Fruit fly (Drosophila melanogaster) whole organism, prepupa: ENCODE measurements around the gene CG9130.

Experiments used
- CG11294 ChIP-seq: fragments of 200-800 bp; sonication (Bioruptor generic); IDR thresholded peaks from 2 replicates; pipeline ENCODE4 v1.3.6; 2022; ENCODE audit warnings: missing biosample characterization, missing genetic modification characterization
- CG3032 ChIP-seq: fragments of 200-800 bp; optimal IDR thresholded peaks from 2 replicates; lab custom pipeline; 2019; ENCODE audit warnings: missing biosample characterization, mild to moderate bottlenecking, missing genetic modification characterization, moderate library complexity
- CG32006 ChIP-seq: fragments of 200-800 bp; sonication (Bioruptor generic); optimal IDR thresholded peaks from 3 replicates; lab custom pipeline; 2017; ENCODE audit warnings: missing biosample characterization, mild to moderate bottlenecking, missing genetic modification characterization
- CG6792 ChIP-seq: fragments of 200-800 bp; sonication (Bioruptor generic); optimal IDR thresholded peaks from 3 replicates; lab custom pipeline; 2016; ENCODE audit warnings: missing biosample characterization, missing genetic modification characterization
- CG6854 ChIP-seq: fragments of 200-800 bp; sonication (Bioruptor generic); optimal IDR thresholded peaks from 2 replicates; lab custom pipeline; 2017; ENCODE audit warnings: missing biosample characterization, mild to moderate bottlenecking, missing genetic modification characterization
- Eip75B ChIP-seq: fragments of 200-800 bp; sonication (Bioruptor generic); optimal IDR thresholded peaks from 3 replicates; lab custom pipeline; 2016; ENCODE audit warnings: missing biosample characterization, missing genetic modification characterization
- Hr38 ChIP-seq: sonication (Bioruptor generic); optimal IDR thresholded peaks from 2 replicates; lab custom pipeline; 2016; ENCODE audit warnings: missing biosample characterization, missing genetic modification characterization
- Hr39 ChIP-seq: fragments of 200-800 bp; sonication (Bioruptor generic); optimal IDR thresholded peaks from 2 replicates; lab custom pipeline; 2016; ENCODE audit warnings: missing biosample characterization, missing genetic modification characterization
- Hr4 ChIP-seq: fragments of 200-800 bp; sonication (Bioruptor generic); optimal IDR thresholded peaks from 3 replicates; lab custom pipeline; 2016; ENCODE audit warnings: missing biosample characterization, missing genetic modification characterization
- Lpt ChIP-seq: fragments of 200-800 bp; sonication (Bioruptor generic); optimal IDR thresholded peaks from 3 replicates; lab custom pipeline; 2016; ENCODE audit warnings: missing biosample characterization, missing genetic modification characterization
- dsx ChIP-seq: fragments of 200-800 bp; optimal IDR thresholded peaks from 3 replicates; lab custom pipeline; 2019; ENCODE audit warnings: missing biosample characterization, mild to moderate bottlenecking, missing genetic modification characterization, moderate library complexity; ENCODE audit not compliant: poor library complexity, severe bottlenecking
- fd59A ChIP-seq: fragments of 200-800 bp; sonication (Bioruptor generic); optimal IDR thresholded peaks from 2 replicates; lab custom pipeline; 2017; ENCODE audit warnings: missing biosample characterization, mild to moderate bottlenecking, missing genetic modification characterization, missing genetic modification reagents
- net ChIP-seq: fragments of 200-800 bp; sonication (Bioruptor generic); optimal IDR thresholded peaks from 3 replicates; lab custom pipeline; 2016; ENCODE audit warnings: missing biosample characterization, missing genetic modification characterization
- ss ChIP-seq, 2 experiments: fragments of 200-800 bp; sonication (Bioruptor generic); optimal IDR thresholded peaks; 2 replicates in 1 of 2; 3 replicates in 1 of 2; lab custom pipeline; 2017 to 2018; ENCODE audit warnings: mild to moderate bottlenecking in 2 of 2, missing biosample characterization in 2 of 2, missing genetic modification characterization in 2 of 2, moderate library complexity in 1 of 2

DNA sequence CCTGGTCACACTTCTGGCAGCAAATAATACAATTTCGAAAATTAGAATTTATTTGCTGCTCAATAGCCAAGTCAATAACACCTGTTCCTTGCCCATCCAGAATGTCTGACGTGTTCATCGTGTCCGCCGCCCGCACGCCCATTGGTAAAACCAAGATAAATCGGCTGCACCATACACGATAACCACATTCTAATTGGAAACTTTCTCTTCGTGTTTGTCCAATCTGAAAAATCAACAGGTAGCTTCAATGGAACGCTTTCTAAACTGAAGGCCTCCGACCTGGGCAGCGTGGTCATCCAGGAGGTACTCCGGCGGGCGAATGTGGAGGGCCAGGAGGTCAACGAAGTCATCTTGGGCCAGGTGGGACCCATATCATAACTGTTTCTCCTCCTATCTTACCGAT lies 51.1 kb downstream of the CG9130 start:
- TF ChIP-seq Hr4: no peak
- TF ChIP-seq fd59A (GFP tag; lab: Kevin White, UChicago): no peak
- no peak for TF ChIP-seq CG11294 (GFP tag; lab: Robert Waterston, UW)
- no peak for TF ChIP-seq CG6792 (GFP tag; lab: Kevin White, UChicago)
- no peak for TF ChIP-seq Eip75B
- TF ChIP-seq Hr39 (GFP tag; lab: Kevin White, UChicago): no peak
- no peak for TF ChIP-seq CG3032 (tag; lab: Kevin White, UChicago)
- TF ChIP-seq dsx (GFP tag; lab: Kevin White, UChicago): no peak
- TF ChIP-seq CG32006 (GFP tag; lab: Kevin White, UChicago): no peak
- no peak for TF ChIP-seq Lpt (GFP tag; lab: Kevin White, UChicago)
- no peak for TF ChIP-seq CG6854 (GFP tag; lab: Kevin White, UChicago)
- no peak for TF ChIP-seq Hr38 (GFP tag; lab: Kevin White, UChicago)
- no peak for TF ChIP-seq net
- TF ChIP-seq ss (GFP tag; optimal IDR thresholded peaks at IDR 0.05; lab: Kevin White, UChicago): no peak
